Fruit fly (Drosophila melanogaster) Kc167 (cell line): ENCODE measurements around the gene Lrch.

Experiments
- h ChIP-seq: fragments of >200 bp; optimal IDR thresholded peaks from 3 replicates; lab custom pipeline; 2018; ENCODE audit warnings: missing external identifiers
- insv ChIP-seq: fragments of >200 bp; optimal IDR thresholded peaks from 3 replicates; lab custom pipeline; 2018; ENCODE audit warnings: missing external identifiers

DNA sequence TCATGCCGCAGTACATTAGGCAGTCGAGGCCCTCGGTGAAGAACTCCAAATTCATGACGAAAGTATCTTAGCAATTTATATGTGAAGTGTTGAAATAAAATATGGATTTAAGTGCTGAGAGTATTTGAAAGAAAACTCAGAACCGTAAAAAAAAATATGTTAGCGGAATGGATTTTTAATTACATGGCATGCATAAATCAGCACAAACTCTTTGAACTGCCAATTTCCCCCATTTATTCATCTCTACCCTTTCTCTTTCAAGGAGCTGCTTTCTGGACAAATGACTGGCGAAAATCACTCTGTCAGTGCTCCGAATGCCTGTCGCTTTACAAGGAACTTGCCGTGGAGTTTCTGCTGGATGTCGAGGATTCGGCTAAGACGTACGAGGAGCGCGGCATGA lies 28.6 kb upstream of the Lrch start, which contains the start of gene Rsph9:
- TF ChIP-seq insv (no peak), h (lab: Kevin White, UChicago) (no peak)
